Fruit fly (Drosophila melanogaster): ENCODE data around the gene Mettl3.

The Mettl3 gene

dm6 chr3R:23991364-23991763, 40.6 kb upstream of the Mettl3 start:
- TF ChIP-seq fru (GFP tag; optimal IDR thresholded peaks at IDR 0.05): peak; percentile 6
- no peak for TF ChIP-seq br (GFP tag; optimal IDR thresholded peaks at IDR 0.05)
- TF ChIP-seq Hnf4 (GFP tag; optimal IDR thresholded peaks at IDR 0.05): no peak

- TF ChIP-seq Abd-B (GFP tag; optimal IDR thresholded peaks at IDR 0.05) (no peak), psq (GFP tag; optimal IDR thresholded peaks at IDR 0.05) (peak; percentile 17), Hr83 (GFP tag; optimal IDR thresholded peaks at IDR 0.05; ENCODE audit: poor library complexity, severe bottlenecking) (peak; percentile 88), foxo (GFP tag; optimal IDR thresholded peaks at IDR 0.05) (peak in 1 of 2 experiments; percentile 66), Rel (GFP tag; optimal IDR thresholded peaks at IDR 0.05) (no peak), Rel (tag; optimal IDR thresholded peaks at IDR 0.05) (peak; percentile 67), HLH106 (tag; optimal IDR thresholded peaks at IDR 0.05) (peak; percentile 38), tai (GFP tag; optimal IDR thresholded peaks at IDR 0.05) (no peak), Vsx2 (GFP tag; optimal IDR thresholded peaks at IDR 0.05; ENCODE audit: partially characterized antibody) (peak; percentile 99), GATAd (GFP tag; optimal IDR thresholded peaks at IDR 0.05) (peak; percentile 43), br (GFP tag; optimal IDR thresholded peaks at IDR 0.05) (peak; percentile 69), jim (GFP tag; optimal IDR thresholded peaks at IDR 0.05) (peak; percentile 9), ey (GFP tag; optimal IDR thresholded peaks at IDR 0.05) (peak; percentile 35), Sp1 (GFP tag; optimal IDR thresholded peaks at IDR 0.05) (peak; percentile 56), Hnf4 (GFP tag; optimal IDR thresholded peaks at IDR 0.05) (peak; percentile 83), h (GFP tag; optimal IDR thresholded peaks at IDR 0.05) (peak; percentile 67), OdsH (GFP tag; optimal IDR thresholded peaks at IDR 0.05) (peak; percentile 45), usp (GFP tag; optimal IDR thresholded peaks at IDR 0.05) (no peak), lola (GFP tag; optimal IDR thresholded peaks at IDR 0.05) (no peak), rgr (GFP tag; optimal IDR thresholded peaks at IDR 0.05) (peak; percentile 71), dsf (GFP tag; optimal IDR thresholded peaks at IDR 0.05; ENCODE audit: borderline replicate concordance) (peak; percentile 52), CG9705 (GFP tag; optimal IDR thresholded peaks at IDR 0.05) (no peak), Jra (GFP tag; optimal IDR thresholded peaks at IDR 0.05) (peak; percentile 51), Myc (optimal IDR thresholded peaks at IDR 0.05) (no peak), fru (GFP tag; optimal IDR thresholded peaks at IDR 0.05) (peak; percentile 55)
Measured at dm6 chr3R:23992823-23993797, 38.8 kb upstream of the Mettl3 start, which contains the start of the genes Epp and Rab7. Epp (minus strand) TSS chr3R:23992916. Rab7 (plus strand) TSS chr3R:23993008.

dm6 chr3R:23994578-23994977, 37.4 kb upstream of the Mettl3 start:
- TF ChIP-seq lola (GFP tag; optimal IDR thresholded peaks at IDR 0.05): no peak
- TF ChIP-seq dmrt93B (GFP tag; optimal IDR thresholded peaks at IDR 0.05): no peak
- no peak for TF ChIP-seq jim (GFP tag; optimal IDR thresholded peaks at IDR 0.05)
- TF ChIP-seq tai (GFP tag; optimal IDR thresholded peaks at IDR 0.05): no peak
- no peak for TF ChIP-seq dl (GFP tag; optimal IDR thresholded peaks at IDR 0.05; ENCODE audit: insufficient read depth in 1 of 2, partially characterized antibody in 2 of 2)
- no peak for TF ChIP-seq GATAd (GFP tag; optimal IDR thresholded peaks at IDR 0.05)
- no peak for TF ChIP-seq Dfd (GFP tag; optimal IDR thresholded peaks at IDR 0.05)
- TF ChIP-seq psq (GFP tag; optimal IDR thresholded peaks at IDR 0.05): no peak
- TF ChIP-seq Hr83 (GFP tag; optimal IDR thresholded peaks at IDR 0.05; ENCODE audit: poor library complexity, severe bottlenecking): no peak

dm6 chr3R:23995460-23995859, 36.5 kb upstream of the Mettl3 start, which contains the start of gene CG33108:
CG33108 (plus strand) TSS chr3R:23995659.
- TF ChIP-seq Hr83 (GFP tag; optimal IDR thresholded peaks at IDR 0.05; ENCODE audit: poor library complexity, severe bottlenecking) (peak; percentile 35), pan (optimal IDR thresholded peaks at IDR 0.05) (no peak), Rel (GFP tag; optimal IDR thresholded peaks at IDR 0.05) (no peak), Rel (tag; optimal IDR thresholded peaks at IDR 0.05) (peak; percentile 15), Hnf4 (GFP tag; optimal IDR thresholded peaks at IDR 0.05) (peak; percentile 21)

- TF ChIP-seq jim (GFP tag; optimal IDR thresholded peaks at IDR 0.05): no peak
- peak; percentile 14 for TF ChIP-seq Myc (optimal IDR thresholded peaks at IDR 0.05)
- TF ChIP-seq Hr83 (GFP tag; optimal IDR thresholded peaks at IDR 0.05; ENCODE audit: poor library complexity, severe bottlenecking): peak; percentile 6
- peak; percentile 21 for TF ChIP-seq Hnf4 (GFP tag; optimal IDR thresholded peaks at IDR 0.05)
- no peak for TF ChIP-seq pan (optimal IDR thresholded peaks at IDR 0.05)
- no peak for TF ChIP-seq Rel (GFP tag; optimal IDR thresholded peaks at IDR 0.05)
- peak; percentile 100 for TF ChIP-seq Rel (tag; optimal IDR thresholded peaks at IDR 0.05)
- TF ChIP-seq Mio (GFP tag; optimal IDR thresholded peaks at IDR 0.05): no peak
- TF ChIP-seq Jra (GFP tag; optimal IDR thresholded peaks at IDR 0.05): no peak
- no peak for TF ChIP-seq dsf (GFP tag; optimal IDR thresholded peaks at IDR 0.05; ENCODE audit: borderline replicate concordance)
- TF ChIP-seq foxo (GFP tag; optimal IDR thresholded peaks at IDR 0.05): peak in 1 of 2 experiments; percentile 7
- TF ChIP-seq sv (GFP tag; optimal IDR thresholded peaks at IDR 0.05): no peak
Measured at dm6 chr3R:23996224-23996623, 35.7 kb upstream of the Mettl3 start, which contains the start of gene LSm3. LSm3 (plus strand) TSS chr3R:23996262.
